Worm (Caenorhabditis elegans) whole organism, L4/young adult: ENCODE data around the gene srsx-19.

Experiments used
- W03F9.2 ChIP-seq: fragments of 150-350 bp; optimal IDR thresholded peaks from 2 replicates; lab custom pipeline; 2014; ENCODE audit warnings: missing biosample characterization, missing genetic modification characterization
- dao-5 ChIP-seq: sonication (generic microtip); optimal IDR thresholded peaks from 2 replicates; lab custom pipeline; 2016; ENCODE audit warnings: missing genotype, missing genetic modification characterization, moderate library complexity, missing compliant biosample characterization
- him-1 ChIP-seq: sonication (generic microtip); optimal IDR thresholded peaks from 2 replicates; lab custom pipeline; 2016; ENCODE audit warnings: missing genotype, missing genetic modification reagents, missing genetic modification characterization, missing compliant biosample characterization

srsx-19 gene

ce11 chrV:13923851-13924250, 36.4 kb downstream of the srsx-19 start, which contains the start of gene srxa-11:
srxa-11 (plus strand) TSS chrV:13924151.
- no peak for TF ChIP-seq him-1 (tag; lab: Kevin White, UChicago)
- TF ChIP-seq dao-5 (tag; lab: Kevin White, UChicago): no peak
- TF ChIP-seq W03F9.2 (tag; lab: Kevin White, UChicago): no peak

ce11 chrV:13926398-13926797, 38.9 kb downstream of the srsx-19 start, which contains the start of gene srxa-12:
srxa-12 (plus strand) TSS chrV:13926698.
- no peak for TF ChIP-seq dao-5 (tag; lab: Kevin White, UChicago)
- no peak for TF ChIP-seq him-1 (tag; lab: Kevin White, UChicago)
- TF ChIP-seq W03F9.2 (tag; lab: Kevin White, UChicago): no peak

- no peak for TF ChIP-seq W03F9.2 (tag; lab: Kevin White, UChicago)
- no peak for TF ChIP-seq dao-5 (tag; lab: Kevin White, UChicago)
- TF ChIP-seq him-1 (tag; lab: Kevin White, UChicago): no peak
Observed at ce11 chrV:13929503-13929902, 42.0 kb downstream of the srsx-19 start, which contains the start of gene srxa-13. srxa-13 (plus strand) TSS chrV:13929803.

- TF ChIP-seq W03F9.2 (tag; lab: Kevin White, UChicago) (no peak), dao-5 (tag; lab: Kevin White, UChicago) (no peak), him-1 (tag; lab: Kevin White, UChicago) (no peak)
Observed at ce11 chrV:13931225-13931624, 43.8 kb downstream of the srsx-19 start, which contains the start of gene C06B3.16. C06B3.16 (plus strand) TSS chrV:13931525.

- no peak for TF ChIP-seq him-1 (tag; lab: Kevin White, UChicago)
Observed at ce11 chrV:13931952-13932351, 44.5 kb downstream of the srsx-19 start.

ce11 chrV:13934545-13934944, 47.1 kb downstream of the srsx-19 start, which contains the start of gene R10D12.1:
R10D12.1 (minus strand) TSS chrV:13934645.
- TF ChIP-seq W03F9.2 (tag; lab: Kevin White, UChicago) (no peak), dao-5 (tag; lab: Kevin White, UChicago) (no peak), him-1 (tag; lab: Kevin White, UChicago) (no peak)

ce11 chrV:13935423-13935822, 48.0 kb downstream of the srsx-19 start:
- TF ChIP-seq him-1 (tag; lab: Kevin White, UChicago): no peak
- no peak for TF ChIP-seq dao-5 (tag; lab: Kevin White, UChicago)
- TF ChIP-seq W03F9.2 (tag; lab: Kevin White, UChicago): no peak

- TF ChIP-seq dao-5 (tag; lab: Kevin White, UChicago): no peak
- TF ChIP-seq W03F9.2 (tag; lab: Kevin White, UChicago): no peak
- no peak for TF ChIP-seq him-1 (tag; lab: Kevin White, UChicago)
Observed at ce11 chrV:13936052-13936451, 48.6 kb downstream of the srsx-19 start.

ce11 chrV:13936850-13937249, 49.4 kb downstream of the srsx-19 start, which contains the start of gene srw-145:
srw-145 (plus strand) TSS chrV:13937150.
- TF ChIP-seq him-1 (tag; lab: Kevin White, UChicago): no peak
- no peak for TF ChIP-seq W03F9.2 (tag; lab: Kevin White, UChicago)
